Fruit fly (Drosophila melanogaster) whole organism, embryonic: Measurements from ENCODE around the gene CG15865.

Source experiments
- Abd-B ChIP-seq: fragments of 200-800 bp; sonication (Bioruptor generic); optimal IDR thresholded peaks from 2 replicates; lab custom pipeline; 2018; ENCODE audit warnings: missing biosample characterization, mild to moderate bottlenecking, missing genetic modification characterization, moderate library complexity
- Asciz ChIP-seq: fragments of 200-800 bp; sonication (Bioruptor generic); optimal IDR thresholded peaks from 2 replicates; lab custom pipeline; 2017; ENCODE audit warnings: missing biosample characterization, mild to moderate bottlenecking, missing genetic modification characterization, missing genetic modification reagents
- Atf3 ChIP-seq: fragments of 200-800 bp; sonication (Bioruptor generic); optimal IDR thresholded peaks from 3 replicates; lab custom pipeline; 2016; ENCODE audit warnings: missing biosample characterization, missing genetic modification characterization
- Blimp-1 ChIP-seq: fragments of 200-800 bp; sonication (Bioruptor generic); optimal IDR thresholded peaks from 3 replicates; lab custom pipeline; 2018; ENCODE audit warnings: missing biosample characterization, missing genetic modification characterization, mild to moderate bottlenecking, moderate library complexity, missing genetic modification reagents
- CG1529 ChIP-seq: fragments of 200-800 bp; sonication (Bioruptor generic); optimal IDR thresholded peaks from 3 replicates; lab custom pipeline; 2018; ENCODE audit warnings: missing biosample characterization, missing genetic modification characterization
- CG15514 ChIP-seq: fragments of 200-800 bp; sonication (Bioruptor generic); optimal IDR thresholded peaks from 3 replicates; lab custom pipeline; 2017; ENCODE audit warnings: missing biosample characterization, missing genetic modification characterization, mild to moderate bottlenecking, moderate library complexity, missing genetic modification reagents
- CG17186 ChIP-seq: fragments of 200-800 bp; sonication (Bioruptor generic); optimal IDR thresholded peaks from 3 replicates; lab custom pipeline; 2017; ENCODE audit warnings: missing biosample characterization, missing genetic modification reagents, missing genetic modification characterization
- CG17612 ChIP-seq: fragments of 200-800 bp; sonication (Bioruptor generic); IDR thresholded peaks from 2 replicates; pipeline ENCODE4 v1.3.6; 2022; ENCODE audit warnings: missing biosample characterization, missing genetic modification characterization
- CG18262 ChIP-seq: fragments of 200-800 bp; optimal IDR thresholded peaks from 3 replicates; lab custom pipeline; 2019; ENCODE audit warnings: missing biosample characterization, mild to moderate bottlenecking, missing genetic modification characterization, moderate library complexity
- CG18476 ChIP-seq: fragments of 200-800 bp; sonication (Bioruptor generic); optimal IDR thresholded peaks from 2 replicates; lab custom pipeline; 2016; ENCODE audit warnings: missing biosample characterization, mild to moderate bottlenecking, missing genetic modification characterization
- CG2889 ChIP-seq: fragments of 200-800 bp; sonication (Bioruptor generic); IDR thresholded peaks from 3 replicates; pipeline ENCODE4 v1.3.6; 2022; ENCODE audit warnings: missing biosample characterization, missing genetic modification characterization
- CG31388 ChIP-seq: fragments of 200-800 bp; sonication (Bioruptor generic); optimal IDR thresholded peaks from 2 replicates; lab custom pipeline; 2016; ENCODE audit warnings: missing biosample characterization, missing genetic modification characterization
- CG4424 ChIP-seq: fragments of 200-800 bp; sonication (Bioruptor generic); optimal IDR thresholded peaks from 3 replicates; lab custom pipeline; 2016; ENCODE audit warnings: missing biosample characterization, missing genetic modification characterization
- CG5245 ChIP-seq: fragments of 200-800 bp; sonication (Bioruptor generic); optimal IDR thresholded peaks from 3 replicates; lab custom pipeline; 2016; ENCODE audit warnings: missing biosample characterization, missing genetic modification characterization
- CG6765 ChIP-seq: fragments of 200-800 bp; sonication (Bioruptor generic); optimal IDR thresholded peaks from 3 replicates; lab custom pipeline; 2017; ENCODE audit warnings: missing biosample characterization, mild to moderate bottlenecking, missing genetic modification characterization
- CG6791 ChIP-seq: fragments of 200-800 bp; sonication (Bioruptor generic); IDR thresholded peaks from 3 replicates; pipeline ENCODE4 v1.3.6; 2022; ENCODE audit warnings: missing biosample characterization, missing genetic modification characterization; ENCODE audit not compliant: partially characterized antibody
- CG7786 ChIP-seq: fragments of 200-800 bp; sonication (Bioruptor generic); optimal IDR thresholded peaks from 2 replicates; lab custom pipeline; 2016; ENCODE audit warnings: missing biosample characterization, missing genetic modification characterization
- CG7987 ChIP-seq: fragments of 200-800 bp; sonication (Bioruptor generic); optimal IDR thresholded peaks from 2 replicates; lab custom pipeline; 2018; ENCODE audit warnings: missing biosample characterization, mild to moderate bottlenecking, missing genetic modification characterization, moderate library complexity
- CG8478 ChIP-seq: fragments of >200 bp; optimal IDR thresholded peaks from 2 replicates; lab custom pipeline; 2018
- CG9817 ChIP-seq: fragments of 200-800 bp; sonication (Bioruptor generic); optimal IDR thresholded peaks from 2 replicates; lab custom pipeline; 2018; ENCODE audit warnings: missing biosample characterization, mild to moderate bottlenecking, missing genetic modification characterization, moderate library complexity
- CrebB ChIP-seq: fragments of 200-800 bp; sonication (Bioruptor generic); optimal IDR thresholded peaks from 3 replicates; lab custom pipeline; 2018; ENCODE audit warnings: missing biosample characterization, mild to moderate bottlenecking, missing genetic modification characterization
- Dbx ChIP-seq: fragments of 200-800 bp; sonication (Bioruptor generic); IDR thresholded peaks from 3 replicates; pipeline ENCODE4 v1.3.6; 2022; ENCODE audit warnings: missing biosample characterization, missing genetic modification characterization
- Dfd ChIP-seq, 2 experiments: fragments of >200 bp; optimal IDR thresholded peaks; 2 replicates each; lab custom pipeline; 2017; ENCODE audit warnings: missing biosample characterization in 2 of 2, missing genetic modification characterization in 2 of 2
- E2f2 ChIP-seq: fragments of 200-800 bp; sonication (Bioruptor generic); IDR thresholded peaks from 2 replicates; pipeline ENCODE4 v1.3.6; 2022; ENCODE audit warnings: missing biosample characterization, missing genetic modification characterization
- GATAe ChIP-seq: fragments of 200-800 bp; sonication (Bioruptor generic); conservative IDR thresholded peaks from 2 replicates; pipeline ENCODE4 v1.3.6; 2022; ENCODE audit warnings: missing biosample characterization, missing genetic modification characterization
- Gug ChIP-seq: fragments of 200-800 bp; sonication (Bioruptor generic); IDR thresholded peaks from 4 replicates; pipeline ENCODE4 v1.3.6; 2022; ENCODE audit warnings: missing biosample characterization, missing genetic modification characterization
- HmgZ ChIP-seq: fragments of 200-800 bp; sonication (Bioruptor generic); optimal IDR thresholded peaks from 2 replicates; lab custom pipeline; 2018; ENCODE audit warnings: missing biosample characterization, mild to moderate bottlenecking, missing genetic modification characterization
- Hmr ChIP-seq: fragments of 200-800 bp; sonication (Bioruptor generic); optimal IDR thresholded peaks from 3 replicates; lab custom pipeline; 2017; ENCODE audit warnings: mild to moderate bottlenecking, missing biosample characterization, missing genetic modification reagents, missing genetic modification characterization
- Hsf ChIP-seq: fragments of 200-800 bp; sonication (Bioruptor generic); optimal IDR thresholded peaks from 3 replicates; lab custom pipeline; 2016; ENCODE audit warnings: missing biosample characterization, missing genetic modification characterization
- Myb ChIP-seq: fragments of 200-800 bp; sonication (Bioruptor generic); optimal IDR thresholded peaks from 2 replicates; lab custom pipeline; 2016; ENCODE audit warnings: missing biosample characterization, missing genetic modification characterization
- PHDP ChIP-seq: fragments of 200-800 bp; sonication (Bioruptor generic); optimal IDR thresholded peaks from 3 replicates; lab custom pipeline; 2018; ENCODE audit warnings: missing biosample characterization, mild to moderate bottlenecking, missing genetic modification characterization, moderate library complexity
- Sox102F ChIP-seq: fragments of 200-800 bp; sonication (Bioruptor generic); optimal IDR thresholded peaks from 2 replicates; lab custom pipeline; 2018; ENCODE audit warnings: missing biosample characterization, mild to moderate bottlenecking, missing genetic modification characterization, moderate library complexity
- bowl ChIP-seq: fragments of 200-800 bp; sonication (Bioruptor generic); IDR thresholded peaks from 2 replicates; pipeline ENCODE4 v1.3.6; 2022; ENCODE audit warnings: missing biosample characterization, missing genetic modification characterization
- cas ChIP-seq: fragments of 200-800 bp; sonication (Bioruptor generic); IDR thresholded peaks from 2 replicates; pipeline ENCODE4 v1.3.6; 2022; ENCODE audit warnings: missing biosample characterization, missing genetic modification characterization
- chm ChIP-seq: fragments of 200-800 bp; sonication (Bioruptor generic); IDR thresholded peaks from 2 replicates; pipeline ENCODE4 v1.3.6; 2022; ENCODE audit warnings: missing biosample characterization, missing genetic modification characterization
- corto ChIP-seq: fragments of 200-800 bp; sonication (Bioruptor generic); optimal IDR thresholded peaks from 2 replicates; lab custom pipeline; 2016; ENCODE audit warnings: missing biosample characterization, mild to moderate bottlenecking, missing genetic modification characterization, moderate library complexity
- da ChIP-seq: fragments of 200-800 bp; sonication (Bioruptor generic); optimal IDR thresholded peaks from 2 replicates; lab custom pipeline; 2016; ENCODE audit warnings: missing biosample characterization, missing genetic modification characterization
- dmrt11E ChIP-seq: fragments of 200-800 bp; sonication (Bioruptor generic); optimal IDR thresholded peaks from 3 replicates; lab custom pipeline; 2018; ENCODE audit warnings: missing biosample characterization, mild to moderate bottlenecking, missing genetic modification characterization, moderate library complexity
- dmrt99B ChIP-seq: fragments of 200-800 bp; sonication (Bioruptor generic); optimal IDR thresholded peaks from 2 replicates; lab custom pipeline; 2018; ENCODE audit warnings: missing biosample characterization, mild to moderate bottlenecking, missing genetic modification characterization, moderate library complexity
- insv ChIP-seq, 2 experiments: fragments of 200-800 bp; sonication (Bioruptor generic); optimal IDR thresholded peaks; 3 replicates each; lab custom pipeline; 2016 to 2018; ENCODE audit warnings: missing biosample characterization in 2 of 2, missing genetic modification characterization in 2 of 2
- jigr1 ChIP-seq: fragments of 200-800 bp; sonication (Bioruptor generic); IDR thresholded peaks from 3 replicates; pipeline ENCODE4 v1.3.6; 2022; ENCODE audit warnings: missing biosample characterization, missing genetic modification characterization
- lbe ChIP-seq: fragments of 200-800 bp; sonication (Bioruptor generic); optimal IDR thresholded peaks from 2 replicates; lab custom pipeline; 2016; ENCODE audit warnings: missing biosample characterization, mild to moderate bottlenecking, missing genetic modification characterization
- pum ChIP-seq: fragments of 200-800 bp; sonication (Bioruptor generic); optimal IDR thresholded peaks from 2 replicates; lab custom pipeline; 2016; ENCODE audit warnings: missing biosample characterization, missing genetic modification characterization
- sna ChIP-seq: fragments of 200-800 bp; sonication (Bioruptor generic); IDR thresholded peaks from 2 replicates; pipeline ENCODE4 v1.3.6; 2022; ENCODE audit warnings: missing biosample characterization, missing genetic modification characterization; ENCODE audit not compliant: partially characterized antibody
- so ChIP-seq: fragments of 200-800 bp; sonication (Bioruptor generic); IDR thresholded peaks from 3 replicates; pipeline ENCODE4 v1.3.6; 2022; ENCODE audit warnings: missing biosample characterization, missing genetic modification characterization
- ssp ChIP-seq: fragments of 200-800 bp; sonication (Bioruptor generic); IDR thresholded peaks from 2 replicates; pipeline ENCODE4 v1.3.6; 2022; ENCODE audit warnings: missing biosample characterization, missing genetic modification characterization
- tio ChIP-seq: fragments of 200-800 bp; sonication (Bioruptor generic); optimal IDR thresholded peaks from 2 replicates; lab custom pipeline; 2017; ENCODE audit warnings: missing biosample characterization, missing genetic modification characterization, inconsistent platforms
- yki ChIP-seq: fragments of >200 bp; optimal IDR thresholded peaks from 3 replicates; lab custom pipeline; 2018
- zfh1 ChIP-seq: fragments of 200-800 bp; sonication (Bioruptor generic); IDR thresholded peaks from 3 replicates; pipeline ENCODE4 v1.3.6; 2022; ENCODE audit warnings: missing biosample characterization, missing genetic modification characterization

The CG15865 gene

dm6 chrX:16637594-16638485 is 26.4 kb downstream of the CG15865 start, which contains the start of gene RpS19a (continued):
- TF ChIP-seq insv (GFP tag; optimal IDR thresholded peaks at IDR 0.05; lab: Kevin White, UChicago) (peak in 1 of 2 experiments; percentile 67), Abd-B (GFP tag; lab: Kevin White, UChicago) (peak; percentile 16), HmgZ (peak; percentile 28), dmrt11E (tag; lab: Kevin White, UChicago) (peak; percentile 61), lbe (GFP tag; lab: Kevin White, UChicago) (peak; percentile 32), zfh1 (GFP tag; lab: Robert Waterston, UW) (peak; percentile 83), Sox102F (GFP tag; lab: Kevin White, UChicago) (peak; percentile 36), E2f2 (GFP tag; lab: Robert Waterston, UW) (peak; percentile 58), dmrt99B (tag; lab: Kevin White, UChicago) (peak; percentile 68), tio (GFP tag; lab: Kevin White, UChicago) (peak; percentile 14), jigr1 (GFP tag; lab: Robert Waterston, UW) (no peak), corto (GFP tag; lab: Kevin White, UChicago) (peak; percentile 2), Dbx (peak; percentile 66), CG15514 (GFP tag; lab: Kevin White, UChicago) (peak; percentile 78), CG7786 (GFP tag; lab: Kevin White, UChicago) (peak; percentile 37), CG7987 (peak; percentile 94), CG2889 (GFP tag; lab: Robert Waterston, UW) (0 out of 3 replicates have a peak, but pooled peaks have one; percentile 43), Dfd (GFP tag; optimal IDR thresholded peaks at IDR 0.05; lab: Kevin White, UChicago) (no peak), CrebB (tag; lab: Kevin White, UChicago) (peak; percentile 87), Myb (GFP tag; lab: Kevin White, UChicago) (peak; percentile 5), chm (GFP tag; lab: Robert Waterston, UW) (peak; percentile 88), Blimp-1 (GFP tag; lab: Kevin White, UChicago) (peak; percentile 24), bowl (GFP tag; lab: Robert Waterston, UW) (peak; percentile 47; the same call in 1 of the 2 replicates), Hmr (GFP tag; lab: Kevin White, UChicago) (peak; percentile 88), CG8478 (lab: Kevin White, UChicago) (no peak), GATAe (no peak; the same call in 1 of the 2 replicates), Hsf (peak; percentile 30), da (GFP tag; lab: Kevin White, UChicago) (no peak), ssp (GFP tag; lab: Robert Waterston, UW) (no peak; the same call in 1 of the 2 replicates), CG6791 (no peak; the same call in 1 of the 3 replicates), CG9817 (tag; lab: Kevin White, UChicago) (peak; percentile 67), Atf3 (GFP tag; lab: Kevin White, UChicago) (no peak), CG1529 (GFP tag; lab: Kevin White, UChicago) (peak; percentile 81), yki (no peak), CG4424 (GFP tag; lab: Kevin White, UChicago) (peak; percentile 76), CG5245 (peak; percentile 27), CG18262 (tag; lab: Kevin White, UChicago) (peak; percentile 60), Asciz (GFP tag; lab: Kevin White, UChicago) (peak; percentile 85), CG31388 (GFP tag; lab: Kevin White, UChicago) (no peak), CG18476 (peak; percentile 14), CG6765 (peak; percentile 89), pum (GFP tag; lab: Kevin White, UChicago) (no peak), CG17186 (GFP tag; lab: Kevin White, UChicago) (peak; percentile 72), PHDP (tag; lab: Kevin White, UChicago) (peak; percentile 77), Gug (GFP tag; lab: Robert Waterston, UW) (peak; percentile 38; the same call in 2 of the 4 replicates), CG17612 (GFP tag; lab: Robert Waterston, UW) (peak; percentile 27; the same call in 1 of the 2 replicates), so (peak; percentile 75), cas (GFP tag; lab: Robert Waterston, UW) (peak; percentile 26; the same call in 1 of the 2 replicates), sna (GFP tag; lab: Robert Waterston, UW) (no peak)
